Fruit fly (Drosophila melanogaster) whole organism, pupa: ENCODE results near the gene CG33630.

Experiments
- CG17806 ChIP-seq: fragments of 200-800 bp; sonication (Bioruptor generic); optimal IDR thresholded peaks from 2 replicates; lab custom pipeline; 2018; ENCODE audit warnings: missing biosample characterization, mild to moderate bottlenecking, missing genetic modification characterization, moderate library complexity
- EcR ChIP-seq: fragments of 200-800 bp; sonication (Bioruptor generic); optimal IDR thresholded peaks from 3 replicates; lab custom pipeline; 2019; ENCODE audit warnings: missing biosample characterization, missing genetic modification characterization, mild to moderate bottlenecking, moderate library complexity, missing genetic modification reagents
- Ets98B ChIP-seq: fragments of 200-800 bp; sonication (Bioruptor generic); IDR thresholded peaks from 2 replicates; pipeline ENCODE4 v1.3.6; 2022; ENCODE audit warnings: missing biosample characterization, missing genetic modification characterization
- gl ChIP-seq: fragments of 200-800 bp; sonication (Bioruptor generic); optimal IDR thresholded peaks from 2 replicates; lab custom pipeline; 2018; ENCODE audit warnings: missing biosample characterization, mild to moderate bottlenecking, missing genetic modification characterization

DNA sequence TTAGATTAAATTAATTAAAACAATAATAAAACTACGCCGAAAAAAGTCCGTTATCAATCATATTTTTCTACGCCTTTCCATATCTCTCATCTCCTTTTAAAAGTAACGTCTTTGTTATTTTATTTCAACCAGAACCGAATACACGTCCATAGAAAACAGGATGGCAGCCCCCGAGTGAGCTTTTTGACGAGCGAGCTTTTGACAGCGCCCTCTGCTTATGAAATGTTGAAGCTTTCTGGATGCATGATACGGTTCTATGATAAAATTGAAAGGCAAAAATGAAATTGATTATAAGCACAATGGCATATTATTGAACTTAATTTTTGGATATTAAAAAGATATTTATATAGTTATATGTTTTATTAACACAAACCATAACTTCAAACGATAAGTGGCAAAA lies 14.2 kb downstream of the CG33630 start:
- TF ChIP-seq CG17806 (tag; lab: Kevin White, UChicago): no peak
- TF ChIP-seq Ets98B (GFP tag; lab: Robert Waterston, UW): no peak
- no peak for TF ChIP-seq EcR
- TF ChIP-seq gl (tag; lab: Kevin White, UChicago): no peak
